Worm (Caenorhabditis elegans) whole organism, L4 larva: Measurements from ENCODE around the gene C05D12.1.

Source experiments
- D1046.2 ChIP-seq: fragments of 200-800 bp; sonication (Bioruptor generic); IDR thresholded peaks from 2 replicates; pipeline ENCODE4 v1.3.6; 2022; ENCODE audit warnings: missing genetic modification characterization, missing compliant biosample characterization
- F10B5.3 ChIP-seq: sonication (generic microtip); optimal IDR thresholded peaks from 2 replicates; lab custom pipeline; 2016; ENCODE audit warnings: mild to moderate bottlenecking, missing genetic modification characterization, missing compliant biosample characterization
- F26F4.8 ChIP-seq: fragments of 200-800 bp; sonication (Bioruptor generic); conservative IDR thresholded peaks from 2 replicates; pipeline ENCODE4 v1.3.6; 2022; ENCODE audit warnings: missing genetic modification characterization, missing compliant biosample characterization
- F37D6.2 ChIP-seq: sonication (generic microtip); optimal IDR thresholded peaks from 2 replicates; lab custom pipeline; 2016; ENCODE audit warnings: mild to moderate bottlenecking, missing genetic modification characterization, missing compliant biosample characterization
- R02D3.7 ChIP-seq: fragments of 150-350 bp; sonication (generic microtip); optimal IDR thresholded peaks from 3 replicates; lab custom pipeline; 2014; ENCODE audit warnings: missing biosample characterization, missing genetic modification characterization
- T20F7.1 ChIP-seq: fragments of 200-800 bp; sonication (Bioruptor generic); optimal IDR thresholded peaks from 2 replicates; lab custom pipeline; 2018; ENCODE audit warnings: mild to moderate bottlenecking, missing genetic modification characterization, missing compliant biosample characterization
- Y105C5A.15 ChIP-seq: fragments of 200-800 bp; sonication (Bioruptor generic); IDR thresholded peaks from 2 replicates; pipeline ENCODE4 v1.3.6; 2022; ENCODE audit warnings: missing genetic modification characterization, missing compliant biosample characterization
- Y48G9A.11 ChIP-seq: fragments of 200-800 bp; sonication (Bioruptor generic); IDR thresholded peaks from 2 replicates; pipeline ENCODE4 v1.3.6; 2022; ENCODE audit warnings: missing genetic modification reagents, missing genetic modification characterization, missing compliant biosample characterization
- ZK337.2 ChIP-seq: fragments of 200-800 bp; sonication (Bioruptor generic); IDR thresholded peaks from 2 replicates; pipeline ENCODE4 v1.3.6; 2022; ENCODE audit warnings: missing genetic modification reagents, missing genetic modification characterization, missing compliant biosample characterization
- ZK546.5 ChIP-seq, 2 experiments: sonication (generic microtip); optimal IDR thresholded peaks; 2 replicates each; lab custom pipeline; 2017; ENCODE audit warnings: missing biosample characterization in 2 of 2, missing genetic modification characterization in 2 of 2
- aha-1 ChIP-seq: fragments of 150-350 bp; peaks from one replicate; lab custom pipeline; 2014; ENCODE audit warnings: missing biosample characterization, missing genetic modification characterization
- ama-1 ChIP-seq: fragments of 150-350 bp; optimal IDR thresholded peaks from 2 replicates; lab custom pipeline; 2014; ENCODE audit warnings: inconsistent platforms, mixed read lengths
- attf-4 ChIP-seq: sonication (generic microtip); optimal IDR thresholded peaks from 3 replicates; lab custom pipeline; 2017; ENCODE audit warnings: missing biosample characterization, missing genetic modification characterization
- ceh-20 ChIP-seq: fragments of 200-800 bp; sonication (Bioruptor generic); IDR thresholded peaks from 2 replicates; pipeline ENCODE4 v1.3.6; 2022; ENCODE audit warnings: missing genetic modification reagents, missing genetic modification characterization, missing compliant biosample characterization
- ceh-28 ChIP-seq: fragments of 150-350 bp; optimal IDR thresholded peaks from 2 replicates; lab custom pipeline; 2014; ENCODE audit warnings: missing biosample characterization, missing genetic modification reagents, missing genetic modification characterization
- ceh-32 ChIP-seq: sonication (generic microtip); optimal IDR thresholded peaks from 2 replicates; lab custom pipeline; 2016; ENCODE audit warnings: mild to moderate bottlenecking, missing genetic modification characterization, missing compliant biosample characterization; ENCODE audit not compliant: poor library complexity
- ceh-62 ChIP-seq: sonication (generic microtip); optimal IDR thresholded peaks from 2 replicates; lab custom pipeline; 2017; ENCODE audit warnings: missing biosample characterization, missing genetic modification characterization
- cey-2 ChIP-seq: sonication (generic microtip); optimal IDR thresholded peaks from 3 replicates; lab custom pipeline; 2017; ENCODE audit warnings: missing genetic modification characterization, mild to moderate bottlenecking, missing compliant biosample characterization, antibody characterized with exemption, borderline replicate concordance; ENCODE audit not compliant: insufficient read depth
- daf-16 ChIP-seq, 3 experiments: sonication (generic microtip); optimal IDR thresholded peaks; 2 replicates each; lab custom pipeline; 2016 to 2017; ENCODE audit warnings: missing genetic modification characterization in 3 of 3, missing genetic modification reagents in 3 of 3, mild to moderate bottlenecking in 2 of 3, missing compliant biosample characterization in 2 of 3, missing biosample characterization in 1 of 3, moderate library complexity in 1 of 3
- dpl-1 ChIP-seq: fragments of 150-350 bp; optimal IDR thresholded peaks from 2 replicates; lab custom pipeline; 2014; ENCODE audit warnings: missing biosample characterization, missing genetic modification reagents, missing genetic modification characterization
- dve-1 ChIP-seq: sonication (generic microtip); optimal IDR thresholded peaks from 2 replicates; lab custom pipeline; 2017; ENCODE audit warnings: antibody characterized with exemption, mild to moderate bottlenecking, missing genetic modification characterization, missing compliant biosample characterization; ENCODE audit not compliant: insufficient read depth
- egl-27 ChIP-seq: sonication (generic microtip); optimal IDR thresholded peaks from 3 replicates; lab custom pipeline; 2017; ENCODE audit warnings: missing biosample characterization, missing genetic modification reagents, missing genetic modification characterization
- hlh-11 ChIP-seq: fragments of 200-800 bp; sonication (Bioruptor generic); optimal IDR thresholded peaks from 2 replicates; lab custom pipeline; 2018; ENCODE audit warnings: mild to moderate bottlenecking, missing genetic modification characterization, missing compliant biosample characterization
- lim-7 ChIP-seq: fragments of 200-800 bp; sonication (Bioruptor generic); IDR thresholded peaks from 2 replicates; pipeline ENCODE4 v1.3.6; 2022; ENCODE audit warnings: missing genetic modification characterization, missing compliant biosample characterization
- lin-1 ChIP-seq: fragments of 200-800 bp; sonication (Bioruptor generic); IDR thresholded peaks from 2 replicates; pipeline ENCODE4 v1.3.6; 2022; ENCODE audit warnings: missing genetic modification reagents, missing genetic modification characterization, missing compliant biosample characterization
- lin-15B ChIP-seq: fragments of 150-350 bp; sonication (generic microtip); optimal IDR thresholded peaks from 3 replicates; lab custom pipeline; 2014; ENCODE audit warnings: missing biosample characterization, missing genetic modification characterization
- lin-29 ChIP-seq: fragments of 200-800 bp; sonication (Bioruptor generic); IDR thresholded peaks from 2 replicates; pipeline ENCODE4 v1.3.6; 2022; ENCODE audit warnings: missing genetic modification reagents, missing genetic modification characterization, missing compliant biosample characterization
- lin-38 ChIP-seq: fragments of 200-800 bp; sonication (Bioruptor generic); IDR thresholded peaks from 2 replicates; pipeline ENCODE4 v1.3.6; 2022; ENCODE audit warnings: missing genetic modification reagents, missing genetic modification characterization, missing compliant biosample characterization
- lir-3 ChIP-seq: sonication (generic microtip); optimal IDR thresholded peaks from 2 replicates; lab custom pipeline; 2016; ENCODE audit warnings: mild to moderate bottlenecking, missing genetic modification characterization, missing compliant biosample characterization
- madf-5 ChIP-seq, 2 experiments: fragments of 200-800 bp; sonication (Bioruptor generic); IDR thresholded peaks; 2 replicates each; pipeline ENCODE4 v1.3.6; 2022; ENCODE audit warnings: missing compliant biosample characterization in 2 of 2, missing genetic modification characterization in 2 of 2
- mep-1 ChIP-seq: fragments of 150-350 bp; sonication (generic microtip); optimal IDR thresholded peaks from 3 replicates; lab custom pipeline; 2014; ENCODE audit warnings: missing biosample characterization, missing genetic modification characterization
- mes-2 ChIP-seq: sonication (generic microtip); optimal IDR thresholded peaks from 2 replicates; lab custom pipeline; 2016; ENCODE audit warnings: missing genotype, mild to moderate bottlenecking, missing genetic modification characterization, missing compliant biosample characterization; ENCODE audit not compliant: poor library complexity, severe bottlenecking
- nhr-10 ChIP-seq: fragments of 150-350 bp; optimal IDR thresholded peaks from 2 replicates; lab custom pipeline; 2014; ENCODE audit warnings: missing biosample characterization, missing genetic modification characterization
- nhr-11 ChIP-seq: fragments of 150-350 bp; optimal IDR thresholded peaks from 2 replicates; lab custom pipeline; 2014; ENCODE audit warnings: missing biosample characterization, missing genetic modification characterization
- nhr-25 ChIP-seq: sonication (generic microtip); optimal IDR thresholded peaks from 2 replicates; lab custom pipeline; 2017; ENCODE audit warnings: missing genetic modification characterization, mild to moderate bottlenecking, missing compliant biosample characterization, antibody characterized with exemption, moderate library complexity, borderline replicate concordance; ENCODE audit not compliant: insufficient read depth
- nhr-28 ChIP-seq: fragments of 150-350 bp; optimal IDR thresholded peaks from 2 replicates; lab custom pipeline; 2014; ENCODE audit warnings: missing biosample characterization, missing genetic modification characterization
- nhr-42 ChIP-seq: fragments of 200-800 bp; sonication (Bioruptor generic); IDR thresholded peaks from 2 replicates; pipeline ENCODE4 v1.3.6; 2022; ENCODE audit warnings: missing genetic modification characterization, missing compliant biosample characterization
- php-3 ChIP-seq: fragments of 200-800 bp; sonication (Bioruptor generic); IDR thresholded peaks from 2 replicates; pipeline ENCODE4 v1.3.6; 2022; ENCODE audit warnings: missing genetic modification reagents, missing genetic modification characterization, missing compliant biosample characterization
- pqm-1 ChIP-seq: sonication (generic microtip); optimal IDR thresholded peaks from 2 replicates; lab custom pipeline; 2017; ENCODE audit warnings: missing biosample characterization, missing genetic modification characterization
- saeg-2 ChIP-seq: fragments of 200-800 bp; sonication (Bioruptor generic); IDR thresholded peaks from 2 replicates; pipeline ENCODE4 v1.3.6; 2022; ENCODE audit warnings: missing genetic modification reagents, missing genetic modification characterization, missing compliant biosample characterization
- skn-1 ChIP-seq: fragments of 150-350 bp; optimal IDR thresholded peaks from 2 replicates; lab custom pipeline; 2014; ENCODE audit warnings: missing biosample characterization, missing genetic modification characterization
- spr-3 ChIP-seq: fragments of 200-800 bp; sonication (Bioruptor generic); optimal IDR thresholded peaks from 2 replicates; lab custom pipeline; 2018; ENCODE audit warnings: mild to moderate bottlenecking, missing genetic modification characterization, missing compliant biosample characterization
- tag-97 ChIP-seq: fragments of 200-800 bp; sonication (Bioruptor generic); IDR thresholded peaks from 2 replicates; pipeline ENCODE4 v1.3.6; 2022; ENCODE audit warnings: missing genetic modification characterization, missing compliant biosample characterization
- unc-130 ChIP-seq: sonication (generic microtip); optimal IDR thresholded peaks from 2 replicates; lab custom pipeline; 2016; ENCODE audit warnings: missing genetic modification reagents, missing genetic modification characterization, missing compliant biosample characterization
- unc-39 ChIP-seq: sonication (generic microtip); optimal IDR thresholded peaks from 2 replicates; lab custom pipeline; 2017; ENCODE audit warnings: missing biosample characterization, missing genetic modification characterization
- unc-62 ChIP-seq, 3 experiments: fragments of 150-350 bp in 1 of 3; sonication (generic microtip); optimal IDR thresholded peaks in 2 of 3; peaks in 1 of 3; 1 replicate in 1 of 3; 2 replicates in 2 of 3; lab custom pipeline; 2014 to 2017; ENCODE audit warnings: missing biosample characterization in 3 of 3, missing genetic modification characterization in 3 of 3, missing genetic modification reagents in 3 of 3, missing genotype in 1 of 3
- vab-7 ChIP-seq: fragments of 200-800 bp; sonication (Bioruptor generic); IDR thresholded peaks from 2 replicates; pipeline ENCODE4 v1.3.6; 2022; ENCODE audit warnings: missing genetic modification reagents, missing genetic modification characterization, missing compliant biosample characterization
- zip-2 ChIP-seq: fragments of 150-350 bp; optimal IDR thresholded peaks from 2 replicates; lab custom pipeline; 2014; ENCODE audit warnings: missing biosample characterization, missing genetic modification characterization

The C05D12.1 gene

DNA sequence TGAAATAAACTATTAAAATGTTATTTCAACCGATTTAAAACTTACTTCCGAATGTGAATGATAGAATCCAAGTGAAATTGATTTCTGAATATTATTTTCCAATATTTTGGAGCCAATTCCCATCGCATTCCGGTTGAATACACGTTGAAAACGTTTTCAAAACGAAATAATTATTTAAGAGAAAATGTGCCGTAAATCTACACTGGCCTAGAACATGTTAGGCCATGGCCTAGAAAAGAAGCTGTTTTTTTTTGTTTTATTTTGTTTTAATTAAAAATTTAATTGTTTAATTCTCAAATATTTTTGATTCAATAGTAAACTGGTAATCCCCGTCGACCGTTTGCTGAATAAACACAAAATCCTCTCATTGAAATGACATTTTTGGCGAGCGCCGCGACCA lies 48.3 kb upstream of the C05D12.1 start:
- TF ChIP-seq mes-2 (tag; lab: Kevin White, UChicago) (peak; percentile 76), vab-7 (GFP tag; lab: Robert Waterston, UW) (no peak), unc-62 (GFP tag; optimal IDR thresholded peaks at IDR 0.05 in 1 of 2; lab: Kevin White, UChicago) (no peak), unc-62 (tag; optimal IDR thresholded peaks at IDR 0.05; lab: Kevin White, UChicago) (no peak), dpl-1 (GFP tag; lab: Kevin White, UChicago) (no peak), mep-1 (tag; lab: Kevin White, UChicago) (no peak), ZK337.2 (GFP tag; lab: Robert Waterston, UW) (no peak), lin-29 (GFP tag; lab: Robert Waterston, UW) (no peak), unc-130 (GFP tag; lab: Kevin White, UChicago) (peak; percentile 5), R02D3.7 (tag; lab: Kevin White, UChicago) (peak; percentile 72), daf-16 (GFP tag; optimal IDR thresholded peaks at IDR 0.05; lab: Kevin White, UChicago) (no peak), daf-16 (tag; optimal IDR thresholded peaks at IDR 0.05; lab: Kevin White, UChicago) (no peak)

DNA sequence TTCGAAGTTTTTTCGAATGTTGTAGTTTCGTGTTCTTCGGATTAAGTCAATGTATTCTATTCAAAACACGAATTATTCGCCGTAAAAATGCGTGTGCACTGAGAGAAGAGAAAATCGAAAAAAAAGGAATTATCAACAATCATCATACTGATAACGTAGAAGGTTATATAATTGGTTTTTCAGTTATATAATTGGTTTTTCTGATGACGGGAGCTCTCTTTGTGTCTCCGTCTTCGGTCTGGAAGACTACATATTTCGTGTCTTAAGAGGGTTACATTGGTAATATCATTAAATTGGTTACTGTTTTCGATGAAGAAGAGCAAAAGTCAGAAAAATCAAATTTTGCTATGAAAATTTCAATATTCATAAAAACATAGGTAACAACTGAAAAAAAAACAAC lies 44.3 kb upstream of the C05D12.1 start:
- TF ChIP-seq Y48G9A.11 (GFP tag; lab: Robert Waterston, UW) (no peak), ceh-32 (tag; lab: Kevin White, UChicago) (no peak), ZK546.5 (tag; optimal IDR thresholded peaks at IDR 0.05; lab: Kevin White, UChicago) (no peak), nhr-42 (GFP tag; lab: Robert Waterston, UW) (no peak), nhr-28 (tag; lab: Kevin White, UChicago) (peak; percentile 75), mep-1 (tag; lab: Kevin White, UChicago) (no peak), attf-4 (tag; lab: Kevin White, UChicago) (no peak), ceh-20 (GFP tag; lab: Robert Waterston, UW) (no peak), Y105C5A.15 (no peak), nhr-25 (tag; lab: Kevin White, UChicago) (no peak), daf-16 (GFP tag; optimal IDR thresholded peaks at IDR 0.05; lab: Kevin White, UChicago) (no peak), daf-16 (tag; optimal IDR thresholded peaks at IDR 0.05; lab: Kevin White, UChicago) (peak; percentile 43), php-3 (GFP tag; lab: Robert Waterston, UW) (no peak), F37D6.2 (tag; lab: Kevin White, UChicago) (no peak), nhr-11 (tag; lab: Kevin White, UChicago) (no peak), skn-1 (tag; lab: Kevin White, UChicago) (no peak), aha-1 (peak; percentile 12), tag-97 (GFP tag; lab: Robert Waterston, UW) (no peak), lin-1 (GFP tag; lab: Robert Waterston, UW) (no peak), dve-1 (peak; percentile 39), nhr-10 (no peak), madf-5 (GFP tag; IDR thresholded peaks at IDR 0.05; lab: Robert Waterston, UW) (no peak), spr-3 (GFP tag; lab: Kevin White, UChicago) (no peak), pqm-1 (tag; lab: Kevin White, UChicago) (peak; percentile 54), ZK337.2 (GFP tag; lab: Robert Waterston, UW) (no peak), mes-2 (tag; lab: Kevin White, UChicago) (no peak), unc-39 (tag; lab: Kevin White, UChicago) (no peak), ama-1 (no peak), lin-15B (tag; lab: Kevin White, UChicago) (no peak), lim-7 (GFP tag; lab: Robert Waterston, UW) (no peak), unc-62 (GFP tag; optimal IDR thresholded peaks at IDR 0.05 in 1 of 2; lab: Kevin White, UChicago) (no peak), unc-62 (tag; optimal IDR thresholded peaks at IDR 0.05; lab: Kevin White, UChicago) (no peak), hlh-11 (tag; lab: Kevin White, UChicago) (peak; percentile 40), lir-3 (tag; lab: Kevin White, UChicago) (no peak), F10B5.3 (tag; lab: Kevin White, UChicago) (no peak), ceh-62 (tag; lab: Kevin White, UChicago) (no peak), F26F4.8 (GFP tag; lab: Robert Waterston, UW) (no peak), D1046.2 (GFP tag; lab: Robert Waterston, UW) (no peak), egl-27 (tag; lab: Kevin White, UChicago) (no peak), cey-2 (tag; lab: Kevin White, UChicago) (no peak), lin-38 (GFP tag; lab: Robert Waterston, UW) (peak; percentile 20; the same call in 1 of the 2 replicates), ceh-28 (no peak), saeg-2 (GFP tag; lab: Robert Waterston, UW) (no peak), zip-2 (tag; lab: Kevin White, UChicago) (no peak), T20F7.1 (GFP tag; lab: Kevin White, UChicago) (no peak)
